Fruit fly (Drosophila melanogaster) whole organism, embryonic: ENCODE measurements around the gene CG32333.
A peak's percentile ranks its signal among the peaks of the same experiment; 100 is the strongest.

Experiments used
- Ada2b ChIP-seq: fragments of 200-800 bp; sonication (Bioruptor generic); IDR thresholded peaks from 2 replicates; pipeline ENCODE4 v1.3.6; 2022; ENCODE audit warnings: missing biosample characterization, missing genetic modification characterization
- Bgb ChIP-seq: fragments of 200-800 bp; sonication (Bioruptor generic); IDR thresholded peaks from 2 replicates; pipeline ENCODE4 v1.3.6; 2022; ENCODE audit warnings: missing biosample characterization, missing genetic modification characterization; ENCODE audit not compliant: partially characterized antibody
- BtbVII ChIP-seq: fragments of 200-800 bp; sonication (Bioruptor generic); optimal IDR thresholded peaks from 3 replicates; lab custom pipeline; 2017; ENCODE audit warnings: missing biosample characterization, mild to moderate bottlenecking, missing genetic modification characterization
- CG10366 ChIP-seq: fragments of 200-800 bp; sonication (Bioruptor generic); IDR thresholded peaks from 2 replicates; pipeline ENCODE4 v1.3.6; 2022; ENCODE audit warnings: missing biosample characterization, missing genetic modification characterization
- CG10654 ChIP-seq: fragments of 200-800 bp; sonication (Bioruptor generic); optimal IDR thresholded peaks from 2 replicates; lab custom pipeline; 2016; ENCODE audit warnings: missing biosample characterization, missing genetic modification characterization
- CG11085 ChIP-seq: fragments of 200-800 bp; sonication (Bioruptor generic); IDR thresholded peaks from 2 replicates; pipeline ENCODE4 v1.3.6; 2022; ENCODE audit warnings: missing biosample characterization, missing genetic modification characterization
- CG11247 ChIP-seq: fragments of 200-800 bp; sonication (Bioruptor generic); IDR thresholded peaks from 2 replicates; pipeline ENCODE4 v1.3.6; 2022; ENCODE audit warnings: missing biosample characterization, missing genetic modification characterization
- CG12155 ChIP-seq: fragments of 200-800 bp; sonication (Bioruptor generic); optimal IDR thresholded peaks from 3 replicates; lab custom pipeline; 2016; ENCODE audit warnings: missing biosample characterization, missing genetic modification characterization
- CG12299 ChIP-seq: fragments of 200-800 bp; sonication (Bioruptor generic); optimal IDR thresholded peaks from 2 replicates; lab custom pipeline; 2018; ENCODE audit warnings: missing biosample characterization, mild to moderate bottlenecking, missing genetic modification characterization
- CG13296 ChIP-seq: fragments of 200-800 bp; sonication (Bioruptor generic); optimal IDR thresholded peaks from 3 replicates; lab custom pipeline; 2018; ENCODE audit warnings: missing biosample characterization, mild to moderate bottlenecking, missing genetic modification characterization
- CG15514 ChIP-seq: fragments of 200-800 bp; sonication (Bioruptor generic); optimal IDR thresholded peaks from 3 replicates; lab custom pipeline; 2017; ENCODE audit warnings: missing biosample characterization, missing genetic modification characterization, mild to moderate bottlenecking, moderate library complexity, missing genetic modification reagents
- CG16813 ChIP-seq: fragments of 200-800 bp; sonication (Bioruptor generic); IDR thresholded peaks from 3 replicates; pipeline ENCODE4 v1.3.6; 2022; ENCODE audit warnings: missing biosample characterization, missing genetic modification characterization; ENCODE audit not compliant: partially characterized antibody
- CG17359 ChIP-seq: fragments of 200-800 bp; sonication (Bioruptor generic); optimal IDR thresholded peaks from 3 replicates; lab custom pipeline; 2018; ENCODE audit warnings: missing biosample characterization, mild to moderate bottlenecking, missing genetic modification characterization, moderate library complexity
- CG18011 ChIP-seq: fragments of 200-800 bp; sonication (Bioruptor generic); optimal IDR thresholded peaks from 2 replicates; lab custom pipeline; 2017; ENCODE audit warnings: missing biosample characterization, missing genetic modification characterization, mild to moderate bottlenecking, moderate library complexity, missing genotype
- CG18599 ChIP-seq: fragments of 200-800 bp; sonication (Bioruptor generic); optimal IDR thresholded peaks from 3 replicates; lab custom pipeline; 2017; ENCODE audit warnings: missing biosample characterization, missing genetic modification characterization, mild to moderate bottlenecking, moderate library complexity, missing genetic modification reagents
- CG2116 ChIP-seq: fragments of 200-800 bp; sonication (Bioruptor generic); optimal IDR thresholded peaks from 3 replicates; lab custom pipeline; 2018; ENCODE audit warnings: missing biosample characterization, mild to moderate bottlenecking, missing genetic modification characterization
- CG2875 ChIP-seq: fragments of 200-800 bp; sonication (Bioruptor generic); optimal IDR thresholded peaks from 2 replicates; lab custom pipeline; 2017; ENCODE audit warnings: missing biosample characterization, mild to moderate bottlenecking, missing genetic modification characterization, missing genetic modification reagents
- CG33213 ChIP-seq: fragments of 200-800 bp; sonication (Bioruptor generic); optimal IDR thresholded peaks from 3 replicates; lab custom pipeline; 2016; ENCODE audit warnings: missing biosample characterization, missing genetic modification characterization
- CG3995 ChIP-seq: fragments of 200-800 bp; sonication (Bioruptor generic); optimal IDR thresholded peaks from 3 replicates; lab custom pipeline; 2016; ENCODE audit warnings: missing biosample characterization, missing genetic modification characterization
- CG43689 ChIP-seq: fragments of 200-800 bp; sonication (Bioruptor generic); IDR thresholded peaks from 2 replicates; pipeline ENCODE4 v1.3.6; 2022; ENCODE audit warnings: missing biosample characterization, missing genetic modification characterization
- CG4854 ChIP-seq: fragments of 200-800 bp; sonication (Bioruptor generic); optimal IDR thresholded peaks from 2 replicates; lab custom pipeline; 2016; ENCODE audit warnings: missing biosample characterization, missing genetic modification characterization, inconsistent platforms
- CG7928 ChIP-seq: fragments of 200-800 bp; sonication (Bioruptor generic); optimal IDR thresholded peaks from 2 replicates; lab custom pipeline; 2017; ENCODE audit warnings: missing biosample characterization, mild to moderate bottlenecking, missing genetic modification characterization
- CG7987 ChIP-seq: fragments of 200-800 bp; sonication (Bioruptor generic); optimal IDR thresholded peaks from 2 replicates; lab custom pipeline; 2018; ENCODE audit warnings: missing biosample characterization, mild to moderate bottlenecking, missing genetic modification characterization, moderate library complexity
- CG8281 ChIP-seq: fragments of 200-800 bp; sonication (Bioruptor generic); optimal IDR thresholded peaks from 2 replicates; lab custom pipeline; 2018; ENCODE audit warnings: missing biosample characterization, mild to moderate bottlenecking, missing genetic modification characterization, moderate library complexity
- CG9817 ChIP-seq: fragments of 200-800 bp; sonication (Bioruptor generic); optimal IDR thresholded peaks from 2 replicates; lab custom pipeline; 2018; ENCODE audit warnings: missing biosample characterization, mild to moderate bottlenecking, missing genetic modification characterization, moderate library complexity
- Dfd ChIP-seq, 2 experiments: fragments of >200 bp; optimal IDR thresholded peaks; 2 replicates each; lab custom pipeline; 2017; ENCODE audit warnings: missing biosample characterization in 2 of 2, missing genetic modification characterization in 2 of 2
- Fer3 ChIP-seq: fragments of 200-800 bp; sonication (Bioruptor generic); optimal IDR thresholded peaks from 2 replicates; lab custom pipeline; 2018; ENCODE audit warnings: missing biosample characterization, mild to moderate bottlenecking, missing genetic modification characterization, moderate library complexity
- Hey ChIP-seq: fragments of 200-800 bp; sonication (Bioruptor generic); optimal IDR thresholded peaks from 3 replicates; lab custom pipeline; 2018; ENCODE audit warnings: missing biosample characterization, mild to moderate bottlenecking, missing genetic modification characterization
- PHDP ChIP-seq: fragments of 200-800 bp; sonication (Bioruptor generic); optimal IDR thresholded peaks from 3 replicates; lab custom pipeline; 2018; ENCODE audit warnings: missing biosample characterization, mild to moderate bottlenecking, missing genetic modification characterization, moderate library complexity
- Ptx1 ChIP-seq: fragments of 200-800 bp; sonication (Bioruptor generic); IDR thresholded peaks from 2 replicates; pipeline ENCODE4 v1.3.6; 2022; ENCODE audit warnings: missing biosample characterization, missing genetic modification characterization
- Rx ChIP-seq: fragments of 200-800 bp; sonication (Bioruptor generic); IDR thresholded peaks from 2 replicates; pipeline ENCODE4 v1.3.6; 2022; ENCODE audit warnings: missing biosample characterization, missing genetic modification characterization
- Six4 ChIP-seq: fragments of 200-800 bp; sonication (Bioruptor generic); optimal IDR thresholded peaks from 2 replicates; lab custom pipeline; 2016; ENCODE audit warnings: missing biosample characterization, missing genetic modification characterization
- Stat92E ChIP-seq, 3 experiments: fragments of >200 bp in 2 of 3; fragments of 200-800 bp in 1 of 3; sonication (Bioruptor generic) in 1 of 3; optimal IDR thresholded peaks; 2 replicates each; lab custom pipeline; 2017 to 2019; ENCODE audit warnings: missing biosample characterization in 3 of 3, missing genetic modification characterization in 3 of 3, mild to moderate bottlenecking in 1 of 3, moderate library complexity in 1 of 3
- Vsx1 ChIP-seq: fragments of 200-800 bp; sonication (Bioruptor generic); optimal IDR thresholded peaks from 2 replicates; lab custom pipeline; 2017; ENCODE audit warnings: missing biosample characterization, mild to moderate bottlenecking, missing genetic modification characterization, missing genetic modification reagents
- ash1 ChIP-seq: fragments of 200-800 bp; sonication (Bioruptor generic); optimal IDR thresholded peaks from 2 replicates; lab custom pipeline; 2018; ENCODE audit warnings: missing biosample characterization, mild to moderate bottlenecking, missing genetic modification characterization
- bigmax ChIP-seq: fragments of 200-800 bp; sonication (Bioruptor generic); optimal IDR thresholded peaks from 2 replicates; lab custom pipeline; 2018; ENCODE audit warnings: missing biosample characterization, mild to moderate bottlenecking, missing genetic modification characterization
- ind ChIP-seq: fragments of 200-800 bp; sonication (Bioruptor generic); optimal IDR thresholded peaks from 3 replicates; lab custom pipeline; 2016; ENCODE audit warnings: missing biosample characterization, missing genetic modification characterization
- insv ChIP-seq, 2 experiments: fragments of 200-800 bp; sonication (Bioruptor generic); optimal IDR thresholded peaks; 3 replicates each; lab custom pipeline; 2016 to 2018; ENCODE audit warnings: missing biosample characterization in 2 of 2, missing genetic modification characterization in 2 of 2
- jing ChIP-seq: fragments of 200-800 bp; sonication (Bioruptor generic); optimal IDR thresholded peaks from 2 replicates; lab custom pipeline; 2018; ENCODE audit warnings: missing biosample characterization, mild to moderate bottlenecking, missing genetic modification characterization
- lbe ChIP-seq: fragments of 200-800 bp; sonication (Bioruptor generic); optimal IDR thresholded peaks from 2 replicates; lab custom pipeline; 2016; ENCODE audit warnings: missing biosample characterization, mild to moderate bottlenecking, missing genetic modification characterization
- odd ChIP-seq: fragments of 200-800 bp; sonication (Bioruptor generic); optimal IDR thresholded peaks from 2 replicates; lab custom pipeline; 2017; ENCODE audit warnings: missing biosample characterization, mild to moderate bottlenecking, missing genetic modification characterization
- peb ChIP-seq: fragments of 200-800 bp; sonication (Bioruptor generic); IDR thresholded peaks from 2 replicates; pipeline ENCODE4 v1.3.6; 2022; ENCODE audit warnings: missing biosample characterization, missing genetic modification characterization
- phol ChIP-seq: fragments of 200-800 bp; sonication (Bioruptor generic); optimal IDR thresholded peaks from 3 replicates; lab custom pipeline; 2018; ENCODE audit warnings: missing biosample characterization, mild to moderate bottlenecking, missing genetic modification characterization, moderate library complexity
- pum ChIP-seq: fragments of 200-800 bp; sonication (Bioruptor generic); optimal IDR thresholded peaks from 2 replicates; lab custom pipeline; 2016; ENCODE audit warnings: missing biosample characterization, missing genetic modification characterization
- sens-2 ChIP-seq: fragments of 200-800 bp; sonication (Bioruptor generic); IDR thresholded peaks from 2 replicates; pipeline ENCODE4 v1.3.6; 2022; ENCODE audit warnings: missing biosample characterization, missing genetic modification characterization
- sim ChIP-seq: fragments of 200-800 bp; sonication (Bioruptor generic); IDR thresholded peaks from 2 replicates; pipeline ENCODE4 v1.3.6; 2022; ENCODE audit warnings: missing biosample characterization, missing genetic modification characterization
- sr ChIP-seq: fragments of 200-800 bp; sonication (Bioruptor generic); IDR thresholded peaks from 3 replicates; pipeline ENCODE4 v1.3.6; 2022; ENCODE audit warnings: missing biosample characterization, missing genetic modification characterization
- sug ChIP-seq: fragments of 200-800 bp; optimal IDR thresholded peaks from 2 replicates; lab custom pipeline; 2019; ENCODE audit warnings: missing biosample characterization, mild to moderate bottlenecking, missing genetic modification characterization, moderate library complexity
- unc-4 ChIP-seq: fragments of 200-800 bp; sonication (Bioruptor generic); IDR thresholded peaks from 2 replicates; pipeline ENCODE4 v1.3.6; 2022; ENCODE audit warnings: missing biosample characterization, missing genetic modification characterization; ENCODE audit not compliant: partially characterized antibody
- vnd ChIP-seq: fragments of 200-800 bp; sonication (Bioruptor generic); IDR thresholded peaks from 3 replicates; pipeline ENCODE4 v1.3.6; 2022; ENCODE audit warnings: missing biosample characterization, missing genetic modification characterization; ENCODE audit not compliant: partially characterized antibody

Gene CG32333

dm6 chr3L:1335428-1335764 lies 59.6 kb downstream of the CG32333 start (continued):
- no peak for TF ChIP-seq Stat92E (GFP tag; optimal IDR thresholded peaks at IDR 0.05; lab: Kevin White, UChicago)
- no peak for TF ChIP-seq CG2875 (GFP tag; lab: Kevin White, UChicago)
- no peak for TF ChIP-seq CG16813 (GFP tag; lab: Robert Waterston, UW)
- no peak for TF ChIP-seq sim (GFP tag; lab: Robert Waterston, UW)
- TF ChIP-seq CG18011 (GFP tag; lab: Kevin White, UChicago), result peak; percentile 36
- no peak for TF ChIP-seq CG3995 (GFP tag; lab: Kevin White, UChicago)
- peak; percentile 6 for TF ChIP-seq pum (GFP tag; lab: Kevin White, UChicago)
- TF ChIP-seq Fer3 (tag; lab: Kevin White, UChicago), result peak; percentile 39
- TF ChIP-seq ind (GFP tag; lab: Kevin White, UChicago), result peak; percentile 62
- peak; percentile 15 for TF ChIP-seq CG9817 (tag; lab: Kevin White, UChicago)
- no peak for TF ChIP-seq CG12299 (tag; lab: Kevin White, UChicago)
- no peak for TF ChIP-seq Hey (tag; lab: Kevin White, UChicago)
- no peak for TF ChIP-seq Bgb
- no peak for TF ChIP-seq sug (tag; lab: Kevin White, UChicago)
- TF ChIP-seq sr (GFP tag; lab: Robert Waterston, UW), result no peak
- no peak for TF ChIP-seq CG7928
- TF ChIP-seq CG10366 (GFP tag; lab: Robert Waterston, UW), result peak; percentile 74
- TF ChIP-seq Ada2b (GFP tag; lab: Robert Waterston, UW), result peak; percentile 71
- peak; percentile 43 for TF ChIP-seq lbe (GFP tag; lab: Kevin White, UChicago)
- TF ChIP-seq CG7987 (GFP tag; lab: Kevin White, UChicago), result no peak
- no peak for TF ChIP-seq CG2116 (GFP tag; lab: Kevin White, UChicago)
- peak; percentile 39 for TF ChIP-seq CG17359
- no peak for TF ChIP-seq ash1 (GFP tag; lab: Kevin White, UChicago)
- no peak for TF ChIP-seq CG10654 (GFP tag; lab: Kevin White, UChicago)
- no peak for TF ChIP-seq odd (GFP tag; lab: Kevin White, UChicago)
- no peak for TF ChIP-seq PHDP (tag; lab: Kevin White, UChicago)
- peak; percentile 37; the same call in 1 of the 2 replicates for TF ChIP-seq CG11085 (GFP tag; lab: Robert Waterston, UW)
- TF ChIP-seq peb (GFP tag; lab: Robert Waterston, UW), result no peak
- no peak for TF ChIP-seq Six4 (GFP tag; lab: Kevin White, UChicago)
- TF ChIP-seq phol (tag; lab: Kevin White, UChicago), result no peak
- peak; percentile 61; the same call in 1 of the 2 replicates for TF ChIP-seq Rx (GFP tag; lab: Robert Waterston, UW)
- TF ChIP-seq insv (GFP tag; optimal IDR thresholded peaks at IDR 0.05; lab: Kevin White, UChicago), result no peak
- no peak for TF ChIP-seq vnd (GFP tag; lab: Robert Waterston, UW)
- TF ChIP-seq CG13296, result peak; percentile 55
- peak; percentile 31 for TF ChIP-seq CG12155 (GFP tag; lab: Kevin White, UChicago)
- TF ChIP-seq CG15514 (GFP tag; lab: Kevin White, UChicago), result peak; percentile 40
- TF ChIP-seq CG43689 (GFP tag; lab: Robert Waterston, UW), result no peak
- no peak for TF ChIP-seq CG8281
- TF ChIP-seq Ptx1 (GFP tag; lab: Robert Waterston, UW), result peak; percentile 65
- no peak for TF ChIP-seq bigmax (GFP tag; lab: Kevin White, UChicago)
- no peak for TF ChIP-seq sens-2 (GFP tag; lab: Robert Waterston, UW)
- TF ChIP-seq jing (GFP tag; lab: Kevin White, UChicago), result no peak
- TF ChIP-seq Vsx1 (GFP tag; lab: Kevin White, UChicago), result no peak
- peak; percentile 53; the same call in 1 of the 2 replicates for TF ChIP-seq CG11247 (GFP tag; lab: Robert Waterston, UW)
- TF ChIP-seq CG18599 (GFP tag; lab: Kevin White, UChicago), result peak; percentile 68
- no peak for TF ChIP-seq CG33213 (GFP tag; lab: Kevin White, UChicago)
- no peak for TF ChIP-seq Dfd (GFP tag; optimal IDR thresholded peaks at IDR 0.05; lab: Kevin White, UChicago)
- TF ChIP-seq BtbVII (GFP tag; lab: Kevin White, UChicago), result no peak
- no peak for TF ChIP-seq unc-4 (GFP tag; lab: Robert Waterston, UW)
- TF ChIP-seq CG4854 (GFP tag; lab: Kevin White, UChicago), result peak; percentile 19
